Fruit fly (Drosophila melanogaster): ENCODE data around the gene CG31093.

dm6 chr3R:25790371-25790770, at the start of gene CG31093:
- TF ChIP-seq CG8478 (optimal IDR thresholded peaks at IDR 0.05) (no peak), usp (GFP tag; optimal IDR thresholded peaks at IDR 0.05) (no peak), psq (optimal IDR thresholded peaks at IDR 0.05) (no peak), pan (optimal IDR thresholded peaks at IDR 0.05) (no peak)

All from whole organism.